Worm (Caenorhabditis elegans) whole organism, L4/young adult: ENCODE results near the gene ifg-1.

Experiments
- W03F9.2 ChIP-seq: fragments of 150-350 bp; optimal IDR thresholded peaks from 2 replicates; lab custom pipeline; 2014; ENCODE audit warnings: missing biosample characterization, missing genetic modification characterization
- him-1 ChIP-seq: sonication (generic microtip); optimal IDR thresholded peaks from 2 replicates; lab custom pipeline; 2016; ENCODE audit warnings: missing genotype, missing genetic modification reagents, missing genetic modification characterization, missing compliant biosample characterization

- TF ChIP-seq W03F9.2 (tag; lab: Kevin White, UChicago) (no peak), him-1 (tag; lab: Kevin White, UChicago) (no peak)
These were observed 4.3 kb upstream of the ifg-1 start, which contains the start of gene twk-3 for ce11 chrII:8212680-8213079.
